Fruit fly (Drosophila melanogaster) whole organism, embryonic: Measurements from ENCODE around the gene CG10031.
A peak's percentile ranks its signal among the peaks of the same experiment; 100 is the strongest.

Experiments
- Atf6 ChIP-seq: fragments of 200-800 bp; sonication (Bioruptor generic); IDR thresholded peaks from 2 replicates; pipeline ENCODE4 v1.3.6; 2022; ENCODE audit warnings: missing biosample characterization, missing genetic modification characterization
- Bdp1 ChIP-seq: fragments of 200-800 bp; sonication (Bioruptor generic); optimal IDR thresholded peaks from 3 replicates; lab custom pipeline; 2016; ENCODE audit warnings: missing biosample characterization, missing genetic modification characterization
- CG1024 ChIP-seq: fragments of 200-800 bp; sonication (Bioruptor generic); IDR thresholded peaks from 2 replicates; pipeline ENCODE4 v1.3.6; 2022; ENCODE audit warnings: missing biosample characterization, missing genetic modification characterization
- CG10267 ChIP-seq: fragments of 200-800 bp; sonication (Bioruptor generic); optimal IDR thresholded peaks from 2 replicates; lab custom pipeline; 2018; ENCODE audit warnings: missing biosample characterization, mild to moderate bottlenecking, missing genetic modification characterization, moderate library complexity
- CG11247 ChIP-seq: fragments of 200-800 bp; sonication (Bioruptor generic); IDR thresholded peaks from 2 replicates; pipeline ENCODE4 v1.3.6; 2022; ENCODE audit warnings: missing biosample characterization, missing genetic modification characterization
- CG14667 ChIP-seq: fragments of 200-800 bp; sonication (Bioruptor generic); IDR thresholded peaks from 2 replicates; pipeline ENCODE4 v1.3.6; 2022; ENCODE audit warnings: missing biosample characterization, missing genetic modification characterization
- CG16779 ChIP-seq: fragments of 200-800 bp; sonication (Bioruptor generic); IDR thresholded peaks from 2 replicates; pipeline ENCODE4 v1.3.6; 2022; ENCODE audit warnings: missing biosample characterization, missing genetic modification characterization
- CG17612 ChIP-seq: fragments of 200-800 bp; sonication (Bioruptor generic); IDR thresholded peaks from 2 replicates; pipeline ENCODE4 v1.3.6; 2022; ENCODE audit warnings: missing biosample characterization, missing genetic modification characterization
- CG17912 ChIP-seq: fragments of 200-800 bp; sonication (Bioruptor generic); optimal IDR thresholded peaks from 2 replicates; lab custom pipeline; 2018; ENCODE audit warnings: missing biosample characterization, mild to moderate bottlenecking, missing genetic modification characterization
- CG33213 ChIP-seq: fragments of 200-800 bp; sonication (Bioruptor generic); optimal IDR thresholded peaks from 3 replicates; lab custom pipeline; 2016; ENCODE audit warnings: missing biosample characterization, missing genetic modification characterization
- CG34376 ChIP-seq: fragments of 200-800 bp; sonication (Bioruptor generic); optimal IDR thresholded peaks from 2 replicates; lab custom pipeline; 2018; ENCODE audit warnings: missing biosample characterization, mild to moderate bottlenecking, missing genetic modification characterization
- CG6272 ChIP-seq: fragments of 200-800 bp; sonication (Bioruptor generic); IDR thresholded peaks from 2 replicates; pipeline ENCODE4 v1.3.6; 2022; ENCODE audit warnings: missing biosample characterization, missing genetic modification characterization
- CG7745 ChIP-seq: fragments of 200-800 bp; sonication (Bioruptor generic); optimal IDR thresholded peaks from 2 replicates; lab custom pipeline; 2018; ENCODE audit warnings: missing biosample characterization, mild to moderate bottlenecking, missing genetic modification characterization, moderate library complexity
- CG9609 ChIP-seq: fragments of 200-800 bp; sonication (Bioruptor generic); optimal IDR thresholded peaks from 3 replicates; lab custom pipeline; 2016; ENCODE audit warnings: missing biosample characterization, missing genetic modification characterization
- CG9797 ChIP-seq: fragments of 200-800 bp; sonication (Bioruptor generic); optimal IDR thresholded peaks from 3 replicates; lab custom pipeline; 2018; ENCODE audit warnings: missing biosample characterization, mild to moderate bottlenecking, missing genetic modification characterization
- Dip3 ChIP-seq: fragments of 200-800 bp; sonication (Bioruptor generic); optimal IDR thresholded peaks from 3 replicates; lab custom pipeline; 2016; ENCODE audit warnings: missing biosample characterization, missing genetic modification characterization
- Drgx ChIP-seq: fragments of 200-800 bp; sonication (Bioruptor generic); IDR thresholded peaks from 2 replicates; pipeline ENCODE4 v1.3.6; 2022; ENCODE audit warnings: missing biosample characterization, missing genetic modification characterization
- Fer1 ChIP-seq: fragments of 200-800 bp; sonication (Bioruptor generic); optimal IDR thresholded peaks from 2 replicates; lab custom pipeline; 2017; ENCODE audit warnings: missing biosample characterization, mild to moderate bottlenecking, missing genetic modification characterization
- Gsc ChIP-seq: fragments of 200-800 bp; sonication (Bioruptor generic); IDR thresholded peaks from 2 replicates; pipeline ENCODE4 v1.3.6; 2022; ENCODE audit warnings: missing biosample characterization, missing genetic modification characterization
- HLH3B ChIP-seq: fragments of 200-800 bp; sonication (Bioruptor generic); IDR thresholded peaks from 2 replicates; pipeline ENCODE4 v1.3.6; 2022; ENCODE audit warnings: missing biosample characterization, missing genetic modification characterization
- Hr78 ChIP-seq, 2 experiments: fragments of 200-800 bp in 1 of 2; fragments of >200 bp in 1 of 2; sonication (Bioruptor generic) in 1 of 2; optimal IDR thresholded peaks; 2 replicates each; lab custom pipeline; 2017 to 2019; ENCODE audit warnings: missing biosample characterization in 2 of 2, missing genetic modification characterization in 2 of 2, mild to moderate bottlenecking in 1 of 2, moderate library complexity in 1 of 2
- Lim3 ChIP-seq: fragments of 200-800 bp; sonication (Bioruptor generic); IDR thresholded peaks from 2 replicates; pipeline ENCODE4 v1.3.6; 2022; ENCODE audit warnings: missing biosample characterization, missing genetic modification characterization
- MESR4 ChIP-seq: fragments of 200-800 bp; sonication (Bioruptor generic); optimal IDR thresholded peaks from 2 replicates; lab custom pipeline; 2018; ENCODE audit warnings: missing biosample characterization, mild to moderate bottlenecking, missing genetic modification characterization, moderate library complexity
- Max ChIP-seq: fragments of 200-800 bp; sonication (Bioruptor generic); optimal IDR thresholded peaks from 2 replicates; lab custom pipeline; 2016; ENCODE audit warnings: missing biosample characterization, mild to moderate bottlenecking, missing genetic modification characterization
- Meics ChIP-seq: fragments of 200-800 bp; sonication (Bioruptor generic); optimal IDR thresholded peaks from 2 replicates; lab custom pipeline; 2017; ENCODE audit warnings: missing biosample characterization, mild to moderate bottlenecking, missing genetic modification characterization
- Mes4 ChIP-seq: fragments of 200-800 bp; sonication (Bioruptor generic); optimal IDR thresholded peaks from 2 replicates; lab custom pipeline; 2016; ENCODE audit warnings: missing biosample characterization, missing genetic modification characterization
- NC2α ChIP-seq: fragments of 200-800 bp; sonication (Bioruptor generic); optimal IDR thresholded peaks from 2 replicates; lab custom pipeline; 2016; ENCODE audit warnings: missing biosample characterization, missing genetic modification characterization
- NK7.1 ChIP-seq: fragments of 200-800 bp; sonication (Bioruptor generic); optimal IDR thresholded peaks from 3 replicates; lab custom pipeline; 2016; ENCODE audit warnings: missing biosample characterization, missing genetic modification characterization
- Nf-YC ChIP-seq: fragments of 200-800 bp; optimal IDR thresholded peaks from 3 replicates; lab custom pipeline; 2019; ENCODE audit warnings: missing biosample characterization, mild to moderate bottlenecking, missing genetic modification characterization, moderate library complexity
- PHDP ChIP-seq: fragments of 200-800 bp; sonication (Bioruptor generic); optimal IDR thresholded peaks from 3 replicates; lab custom pipeline; 2018; ENCODE audit warnings: missing biosample characterization, mild to moderate bottlenecking, missing genetic modification characterization, moderate library complexity
- Ptx1 ChIP-seq: fragments of 200-800 bp; sonication (Bioruptor generic); IDR thresholded peaks from 2 replicates; pipeline ENCODE4 v1.3.6; 2022; ENCODE audit warnings: missing biosample characterization, missing genetic modification characterization
- Tbp ChIP-seq: fragments of >200 bp; optimal IDR thresholded peaks from 2 replicates; lab custom pipeline; 2018; ENCODE audit warnings: missing biosample characterization, missing genetic modification characterization
- abd-A ChIP-seq: fragments of 200-800 bp; sonication (Bioruptor generic); optimal IDR thresholded peaks from 3 replicates; lab custom pipeline; 2019; ENCODE audit warnings: missing biosample characterization, mild to moderate bottlenecking, missing genetic modification characterization, moderate library complexity
- crc ChIP-seq: fragments of 200-800 bp; sonication (Bioruptor generic); optimal IDR thresholded peaks from 2 replicates; lab custom pipeline; 2016; ENCODE audit warnings: missing biosample characterization, missing genetic modification characterization
- crol ChIP-seq: fragments of 200-800 bp; sonication (Bioruptor generic); IDR thresholded peaks from 2 replicates; pipeline ENCODE4 v1.3.6; 2022; ENCODE audit warnings: missing biosample characterization, missing genetic modification characterization
- dm ChIP-seq: fragments of 200-800 bp; sonication (Bioruptor generic); optimal IDR thresholded peaks from 3 replicates; lab custom pipeline; 2016; ENCODE audit warnings: missing biosample characterization, missing genetic modification characterization
- fd3F ChIP-seq: fragments of 200-800 bp; sonication (Bioruptor generic); optimal IDR thresholded peaks from 2 replicates; lab custom pipeline; 2018; ENCODE audit warnings: missing biosample characterization, mild to moderate bottlenecking, missing genetic modification characterization, moderate library complexity
- ftz-f1 ChIP-seq: fragments of 200-800 bp; sonication (Bioruptor generic); optimal IDR thresholded peaks from 2 replicates; lab custom pipeline; 2016; ENCODE audit warnings: missing biosample characterization, missing genetic modification characterization
- gem ChIP-seq: fragments of 200-800 bp; sonication (Bioruptor generic); optimal IDR thresholded peaks from 2 replicates; lab custom pipeline; 2019; ENCODE audit warnings: missing biosample characterization, mild to moderate bottlenecking, missing genetic modification characterization, moderate library complexity
- klu ChIP-seq: fragments of 200-800 bp; sonication (Bioruptor generic); IDR thresholded peaks from 2 replicates; pipeline ENCODE4 v1.3.6; 2022; ENCODE audit warnings: missing biosample characterization, missing genetic modification characterization
- lilli ChIP-seq: fragments of 200-800 bp; sonication (Bioruptor generic); optimal IDR thresholded peaks from 3 replicates; lab custom pipeline; 2016; ENCODE audit warnings: missing biosample characterization, missing genetic modification characterization
- mirr ChIP-seq: fragments of 200-800 bp; sonication (Bioruptor generic); optimal IDR thresholded peaks from 3 replicates; lab custom pipeline; 2018; ENCODE audit warnings: missing biosample characterization, mild to moderate bottlenecking, missing genetic modification characterization
- oc ChIP-seq: fragments of 200-800 bp; sonication (Bioruptor generic); optimal IDR thresholded peaks from 2 replicates; lab custom pipeline; 2018; ENCODE audit warnings: missing biosample characterization, mild to moderate bottlenecking, missing genetic modification characterization, moderate library complexity
- odd ChIP-seq: fragments of 200-800 bp; sonication (Bioruptor generic); optimal IDR thresholded peaks from 2 replicates; lab custom pipeline; 2017; ENCODE audit warnings: missing biosample characterization, mild to moderate bottlenecking, missing genetic modification characterization
- pros ChIP-seq: fragments of 200-800 bp; sonication (Bioruptor generic); optimal IDR thresholded peaks from 3 replicates; lab custom pipeline; 2019; ENCODE audit warnings: missing biosample characterization, mild to moderate bottlenecking, missing genetic modification characterization, moderate library complexity
- ro ChIP-seq: fragments of 200-800 bp; sonication (Bioruptor generic); IDR thresholded peaks from 2 replicates; pipeline ENCODE4 v1.3.6; 2022; ENCODE audit warnings: missing biosample characterization, missing genetic modification characterization
- row ChIP-seq: fragments of 200-800 bp; sonication (Bioruptor generic); IDR thresholded peaks from 3 replicates; pipeline ENCODE4 v1.3.6; 2022; ENCODE audit warnings: missing biosample characterization, missing genetic modification characterization
- sd ChIP-seq: fragments of 200-800 bp; sonication (Bioruptor generic); optimal IDR thresholded peaks from 3 replicates; lab custom pipeline; 2018; ENCODE audit warnings: missing biosample characterization, mild to moderate bottlenecking, missing genetic modification characterization, moderate library complexity
- sna ChIP-seq: fragments of 200-800 bp; sonication (Bioruptor generic); IDR thresholded peaks from 2 replicates; pipeline ENCODE4 v1.3.6; 2022; ENCODE audit warnings: missing biosample characterization, missing genetic modification characterization; ENCODE audit not compliant: partially characterized antibody
- sqz ChIP-seq: fragments of 200-800 bp; sonication (Bioruptor generic); optimal IDR thresholded peaks from 3 replicates; lab custom pipeline; 2018; ENCODE audit warnings: missing biosample characterization, mild to moderate bottlenecking, missing genetic modification characterization
- vnd ChIP-seq: fragments of 200-800 bp; sonication (Bioruptor generic); IDR thresholded peaks from 3 replicates; pipeline ENCODE4 v1.3.6; 2022; ENCODE audit warnings: missing biosample characterization, missing genetic modification characterization; ENCODE audit not compliant: partially characterized antibody
- wor ChIP-seq: fragments of 200-800 bp; sonication (Bioruptor generic); IDR thresholded peaks from 2 replicates; pipeline ENCODE4 v1.3.6; 2022; ENCODE audit warnings: missing biosample characterization, missing genetic modification characterization

The CG10031 gene

dm6 chr2L:3705438-3705921, 6.6 kb upstream of the CG10031 start, which contains the start of gene CG31778 (continued):
- TF ChIP-seq odd (GFP tag; lab: Kevin White, UChicago) (no peak), CG7745 (tag; lab: Kevin White, UChicago) (no peak), fd3F (GFP tag; lab: Kevin White, UChicago) (no peak), CG34376 (peak; percentile 55), Hr78 (GFP tag; optimal IDR thresholded peaks at IDR 0.05; lab: Kevin White, UChicago) (no peak), Bdp1 (GFP tag; lab: Kevin White, UChicago) (no peak), CG10267 (tag; lab: Kevin White, UChicago) (no peak), crol (GFP tag; lab: Robert Waterston, UW) (no peak), pros (GFP tag; lab: Kevin White, UChicago) (no peak), CG9797 (GFP tag; lab: Kevin White, UChicago) (no peak), sna (GFP tag; lab: Robert Waterston, UW) (no peak), PHDP (tag; lab: Kevin White, UChicago) (peak; percentile 25), ro (GFP tag; lab: Robert Waterston, UW) (no peak), CG1024 (no peak), Mes4 (GFP tag; lab: Kevin White, UChicago) (no peak), sqz (GFP tag; lab: Kevin White, UChicago) (no peak), oc (tag; lab: Kevin White, UChicago) (no peak), Meics (GFP tag; lab: Kevin White, UChicago) (peak; percentile 12), lilli (peak; percentile 10), MESR4 (GFP tag; lab: Kevin White, UChicago) (no peak), vnd (GFP tag; lab: Robert Waterston, UW) (no peak), Gsc (GFP tag; lab: Robert Waterston, UW) (no peak), Dip3 (peak; percentile 9), sd (tag; lab: Kevin White, UChicago) (no peak), Drgx (GFP tag; lab: Robert Waterston, UW) (peak; percentile 71), Ptx1 (GFP tag; lab: Robert Waterston, UW) (peak; percentile 35; the same call in 1 of the 2 replicates), mirr (GFP tag; lab: Kevin White, UChicago) (no peak), CG33213 (GFP tag; lab: Kevin White, UChicago) (no peak), abd-A (tag; lab: Kevin White, UChicago) (no peak), Nf-YC (tag; lab: Kevin White, UChicago) (no peak), row (GFP tag; lab: Robert Waterston, UW) (peak; percentile 59), CG17612 (GFP tag; lab: Robert Waterston, UW) (no peak), CG9609 (no peak), NC2α (GFP tag; lab: Kevin White, UChicago) (no peak), ftz-f1 (GFP tag; lab: Kevin White, UChicago) (no peak), crc (GFP tag; lab: Kevin White, UChicago) (no peak), gem (tag; lab: Kevin White, UChicago) (peak; percentile 46), NK7.1 (GFP tag; lab: Kevin White, UChicago) (no peak), Max (GFP tag; lab: Kevin White, UChicago) (no peak), HLH3B (no peak), wor (GFP tag; lab: Robert Waterston, UW) (no peak), CG6272 (GFP tag; lab: Robert Waterston, UW) (no peak), CG11247 (GFP tag; lab: Robert Waterston, UW) (no peak), dm (GFP tag; lab: Kevin White, UChicago) (no peak), CG17912 (GFP tag; lab: Kevin White, UChicago) (no peak), klu (no peak), Lim3 (GFP tag; lab: Robert Waterston, UW) (no peak), CG16779 (GFP tag; lab: Robert Waterston, UW) (no peak), Fer1 (GFP tag; lab: Kevin White, UChicago) (peak; percentile 22), Tbp (GFP tag; lab: Kevin White, UChicago) (no peak), Atf6 (GFP tag; lab: Robert Waterston, UW) (peak; percentile 44; the same call in 1 of the 2 replicates), CG14667 (no peak)
